Fruit fly (Drosophila melanogaster) whole organism, larva: Measurements from ENCODE around the gene CG6678.

ENCODE experiments used
- noc ChIP-seq: fragments of 200-800 bp; sonication (Bioruptor generic); optimal IDR thresholded peaks from 3 replicates; lab custom pipeline; 2019; ENCODE audit warnings: missing biosample characterization, mild to moderate bottlenecking, missing genetic modification characterization, moderate library complexity

CG6678 gene

dm6 chr3R:21886861-21887587 lies at the start of gene CG6678, which contains the start of gene dnd:
Gene CG6678, plus strand, starts transcription at chr3R:21887029.
Gene dnd, minus strand, starts transcription at chr3R:21887355.
- TF ChIP-seq noc (tag; lab: Kevin White, UChicago) = no peak

- TF ChIP-seq noc (tag; lab: Kevin White, UChicago) = no peak
Observed at dm6 chr3R:21837069-21837977, 49.5 kb upstream of the CG6678 start.

- no peak for TF ChIP-seq noc (tag; lab: Kevin White, UChicago)
Observed at dm6 chr3R:21838505-21838956, 48.3 kb upstream of the CG6678 start.

- no peak for TF ChIP-seq noc (tag; lab: Kevin White, UChicago)
Observed at dm6 chr3R:21839636-21840035, 47.2 kb upstream of the CG6678 start.

- no peak for TF ChIP-seq noc (tag; lab: Kevin White, UChicago)
Observed at dm6 chr3R:21840432-21840831, 46.4 kb upstream of the CG6678 start.

- TF ChIP-seq noc (tag; lab: Kevin White, UChicago) = no peak
Observed at dm6 chr3R:21841474-21842376, 45.1 kb upstream of the CG6678 start.

dm6 chr3R:21843665-21844064 lies 43.2 kb upstream of the CG6678 start, which contains the start of gene Gr93b:
Gene Gr93b, minus strand, starts transcription at chr3R:21843765.
- TF ChIP-seq noc (tag; lab: Kevin White, UChicago) = no peak

- TF ChIP-seq noc (tag; lab: Kevin White, UChicago) = no peak
Observed at dm6 chr3R:21845165-21845564, 41.7 kb upstream of the CG6678 start, which contains the start of gene Gr93c. Gene Gr93c, minus strand, starts transcription at chr3R:21845265.

dm6 chr3R:21846559-21846958 lies 40.3 kb upstream of the CG6678 start, which contains the start of gene Gr93d:
Gene Gr93d, minus strand, starts transcription at chr3R:21846659.
- TF ChIP-seq noc (tag; lab: Kevin White, UChicago) = no peak

- TF ChIP-seq noc (tag; lab: Kevin White, UChicago) = no peak
Observed at dm6 chr3R:21847438-21847837, 39.4 kb upstream of the CG6678 start.

dm6 chr3R:21848271-21848670 lies 38.6 kb upstream of the CG6678 start:
- no peak for TF ChIP-seq noc (tag; lab: Kevin White, UChicago)

- TF ChIP-seq noc (tag; lab: Kevin White, UChicago) = peak; percentile 52
Observed at dm6 chr3R:21848987-21849442, 37.8 kb upstream of the CG6678 start.

dm6 chr3R:21849988-21850460 lies 36.8 kb upstream of the CG6678 start:
- no peak for TF ChIP-seq noc (tag; lab: Kevin White, UChicago)
